Fruit fly (Drosophila melanogaster): ENCODE measurements around the gene CG7768.

CG7768 gene

DNA sequence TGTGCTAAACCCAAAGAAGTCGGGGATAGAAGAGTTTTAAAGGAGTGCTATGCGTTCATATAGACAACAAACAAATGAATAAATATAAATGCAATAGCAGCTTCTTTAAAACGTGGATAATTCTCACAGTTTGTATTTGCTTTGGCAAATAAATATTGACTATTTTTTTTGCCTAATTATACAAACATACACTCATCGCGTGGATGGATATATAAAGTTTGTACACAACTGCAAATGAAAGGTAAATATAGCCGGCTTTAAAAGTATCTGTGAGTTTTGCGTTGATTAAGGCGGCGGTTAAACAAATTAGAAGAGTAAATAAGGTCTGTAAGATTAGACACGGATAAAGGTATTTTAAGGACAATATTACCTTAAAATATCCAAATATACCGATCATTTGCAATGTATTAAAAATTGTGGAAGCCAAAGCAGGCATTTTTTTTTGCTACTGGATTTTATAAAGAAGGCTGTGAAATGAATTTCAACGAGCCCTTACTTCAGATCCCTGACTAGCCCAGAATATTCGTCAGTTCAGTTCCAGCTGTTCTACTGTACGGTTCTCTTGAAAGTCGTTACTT, at the start of gene CG7768 (continued):
- TF ChIP-seq lmd (GFP tag; IDR thresholded peaks at IDR 0.05) (no peak), oc (tag; optimal IDR thresholded peaks at IDR 0.05) (no peak), luna (GFP tag; optimal IDR thresholded peaks at IDR 0.05) (peak; percentile 63), CG17186 (GFP tag; optimal IDR thresholded peaks at IDR 0.05) (no peak), CG10431 (GFP tag; optimal IDR thresholded peaks at IDR 0.05) (no peak), Bteb2 (GFP tag; optimal IDR thresholded peaks at IDR 0.05) (peak; percentile 52), BEAF-32 (GFP tag; optimal IDR thresholded peaks at IDR 0.05) (no peak), scrt (GFP tag; optimal IDR thresholded peaks at IDR 0.05) (peak; percentile 61), pfk (GFP tag; optimal IDR thresholded peaks at IDR 0.05) (no peak), Tbp (GFP tag; optimal IDR thresholded peaks at IDR 0.05) (no peak), CG7928 (GFP tag; optimal IDR thresholded peaks at IDR 0.05) (peak; percentile 54), CG5180 (GFP tag; optimal IDR thresholded peaks at IDR 0.05) (peak; percentile 58), Asciz (GFP tag; optimal IDR thresholded peaks at IDR 0.05) (peak; percentile 66), GATAe (GFP tag; conservative IDR thresholded peaks at IDR 0.05) (no peak), wdn (GFP tag; IDR thresholded peaks at IDR 0.05) (peak; percentile 21; the same call in 1 of the 2 replicates), MBD-R2 (GFP tag; IDR thresholded peaks at IDR 0.05) (peak; percentile 24; the same call in 1 of the 2 replicates), dysf (GFP tag; IDR thresholded peaks at IDR 0.05) (no peak), Hmx (GFP tag; optimal IDR thresholded peaks at IDR 0.05) (no peak), jing (GFP tag; optimal IDR thresholded peaks at IDR 0.05) (no peak), CG7372 (GFP tag; IDR thresholded peaks at IDR 0.05) (no peak), hkb (optimal IDR thresholded peaks at IDR 0.05) (no peak), hkb (GFP tag; IDR thresholded peaks at IDR 0.05) (peak; percentile 75), CTCF (GFP tag; optimal IDR thresholded peaks at IDR 0.05) (peak; percentile 29), Kr (GFP tag; optimal IDR thresholded peaks at IDR 0.05) (no peak), CG10147 (GFP tag; optimal IDR thresholded peaks at IDR 0.05) (peak; percentile 70), gt (GFP tag; IDR thresholded peaks at IDR 0.05) (no peak), CG4854 (GFP tag; optimal IDR thresholded peaks at IDR 0.05) (peak; percentile 51), CG12391 (tag; optimal IDR thresholded peaks at IDR 0.05) (peak; percentile 2), CkIIα-i1 (GFP tag; IDR thresholded peaks at IDR 0.05) (no peak), CG32767 (GFP tag; IDR thresholded peaks at IDR 0.05) (peak; percentile 20; the same call in 1 of the 2 replicates), Mad (GFP tag; optimal IDR thresholded peaks at IDR 0.05) (no peak), chm (GFP tag; IDR thresholded peaks at IDR 0.05) (no peak), CG11398 (GFP tag; optimal IDR thresholded peaks at IDR 0.05) (peak; percentile 47), CG2116 (GFP tag; optimal IDR thresholded peaks at IDR 0.05) (peak; percentile 3), CG31441 (GFP tag; IDR thresholded peaks at IDR 0.05) (no peak), zen (tag; optimal IDR thresholded peaks at IDR 0.05) (no peak), ash1 (GFP tag; optimal IDR thresholded peaks at IDR 0.05) (peak; percentile 49), Dref (GFP tag; IDR thresholded peaks at IDR 0.05) (no peak), CG1647 (GFP tag; optimal IDR thresholded peaks at IDR 0.05) (peak; percentile 47), unc-4 (GFP tag; IDR thresholded peaks at IDR 0.05; ENCODE audit: partially characterized antibody) (no peak), trh (GFP tag; optimal IDR thresholded peaks at IDR 0.05) (no peak), CG14965 (GFP tag; optimal IDR thresholded peaks at IDR 0.05; ENCODE audit: borderline replicate concordance) (peak; percentile 6), zfh1 (GFP tag; IDR thresholded peaks at IDR 0.05) (no peak), Dip3 (GFP tag; optimal IDR thresholded peaks at IDR 0.05) (peak; percentile 7), CG34422 (GFP tag; IDR thresholded peaks at IDR 0.05) (no peak), CoRest (tag; optimal IDR thresholded peaks at IDR 0.05) (peak; percentile 56), schlank (tag; optimal IDR thresholded peaks at IDR 0.05) (peak; percentile 80), sens (GFP tag) (peak; percentile 67), Elba2 (GFP tag; optimal IDR thresholded peaks at IDR 0.05) (no peak), Rfx (GFP tag; IDR thresholded peaks at IDR 0.05) (peak; percentile 51; the same call in 1 of the 2 replicates), CG10366 (GFP tag; IDR thresholded peaks at IDR 0.05) (no peak), CG4404 (GFP tag; IDR thresholded peaks at IDR 0.05) (no peak)

Data from whole organism, embryonic.